Fruit fly (Drosophila melanogaster) whole organism, embryonic: ENCODE results near the gene CG13931.

Experiments used
- Adf1 ChIP-seq: fragments of 200-800 bp; sonication (Bioruptor generic); IDR thresholded peaks from 2 replicates; pipeline ENCODE4 v1.3.6; 2022; ENCODE audit warnings: missing biosample characterization, missing genetic modification characterization
- CG10654 ChIP-seq: fragments of 200-800 bp; sonication (Bioruptor generic); optimal IDR thresholded peaks from 2 replicates; lab custom pipeline; 2016; ENCODE audit warnings: missing biosample characterization, missing genetic modification characterization
- CG11093 ChIP-seq: fragments of 200-800 bp; sonication (Bioruptor generic); IDR thresholded peaks from 3 replicates; pipeline ENCODE4 v1.3.6; 2022; ENCODE audit warnings: missing biosample characterization, missing genetic modification characterization
- CG11723 ChIP-seq: fragments of 200-800 bp; sonication (Bioruptor generic); optimal IDR thresholded peaks from 2 replicates; lab custom pipeline; 2017; ENCODE audit warnings: missing biosample characterization, mild to moderate bottlenecking, missing genetic modification characterization
- CG12219 ChIP-seq: fragments of 200-800 bp; sonication (Bioruptor generic); optimal IDR thresholded peaks from 3 replicates; lab custom pipeline; 2018; ENCODE audit warnings: missing biosample characterization, mild to moderate bottlenecking, missing genetic modification characterization
- CG13424 ChIP-seq: fragments of 200-800 bp; sonication (Bioruptor generic); optimal IDR thresholded peaks from 2 replicates; lab custom pipeline; 2019; ENCODE audit warnings: missing biosample characterization, mild to moderate bottlenecking, missing genetic modification characterization, moderate library complexity
- CG15011 ChIP-seq: fragments of 200-800 bp; sonication (Bioruptor generic); optimal IDR thresholded peaks from 3 replicates; lab custom pipeline; 2018; ENCODE audit warnings: missing biosample characterization, mild to moderate bottlenecking, missing genetic modification characterization
- CG16815 ChIP-seq: fragments of 200-800 bp; sonication (Bioruptor generic); optimal IDR thresholded peaks from 3 replicates; lab custom pipeline; 2017; ENCODE audit warnings: missing biosample characterization, mild to moderate bottlenecking, missing genetic modification characterization
- CG17385 ChIP-seq: fragments of 200-800 bp; sonication (Bioruptor generic); optimal IDR thresholded peaks from 3 replicates; lab custom pipeline; 2018; ENCODE audit warnings: missing biosample characterization, mild to moderate bottlenecking, missing genetic modification characterization
- CG17612 ChIP-seq: fragments of 200-800 bp; sonication (Bioruptor generic); IDR thresholded peaks from 2 replicates; pipeline ENCODE4 v1.3.6; 2022; ENCODE audit warnings: missing biosample characterization, missing genetic modification characterization
- CG2199 ChIP-seq: fragments of 200-800 bp; sonication (Bioruptor generic); IDR thresholded peaks from 3 replicates; pipeline ENCODE4 v1.3.6; 2022; ENCODE audit warnings: missing biosample characterization, missing genetic modification characterization
- CG5245 ChIP-seq: fragments of 200-800 bp; sonication (Bioruptor generic); optimal IDR thresholded peaks from 3 replicates; lab custom pipeline; 2016; ENCODE audit warnings: missing biosample characterization, missing genetic modification characterization
- CG6765 ChIP-seq: fragments of 200-800 bp; sonication (Bioruptor generic); optimal IDR thresholded peaks from 3 replicates; lab custom pipeline; 2017; ENCODE audit warnings: missing biosample characterization, mild to moderate bottlenecking, missing genetic modification characterization
- CG6854 ChIP-seq: fragments of 200-800 bp; sonication (Bioruptor generic); optimal IDR thresholded peaks from 3 replicates; lab custom pipeline; 2017; ENCODE audit warnings: missing biosample characterization, mild to moderate bottlenecking, missing genetic modification characterization
- CG7357 ChIP-seq: fragments of 200-800 bp; sonication (Bioruptor generic); IDR thresholded peaks from 3 replicates; pipeline ENCODE4 v1.3.6; 2022; ENCODE audit warnings: missing biosample characterization, missing genetic modification characterization
- CG7928 ChIP-seq: fragments of 200-800 bp; sonication (Bioruptor generic); optimal IDR thresholded peaks from 2 replicates; lab custom pipeline; 2017; ENCODE audit warnings: missing biosample characterization, mild to moderate bottlenecking, missing genetic modification characterization
- CG9609 ChIP-seq: fragments of 200-800 bp; sonication (Bioruptor generic); optimal IDR thresholded peaks from 3 replicates; lab custom pipeline; 2016; ENCODE audit warnings: missing biosample characterization, missing genetic modification characterization
- Dad ChIP-seq: fragments of 200-800 bp; sonication (Bioruptor generic); optimal IDR thresholded peaks from 3 replicates; lab custom pipeline; 2016; ENCODE audit warnings: missing biosample characterization, missing genetic modification characterization
- HLH4C ChIP-seq: fragments of 200-800 bp; sonication (Bioruptor generic); IDR thresholded peaks from 3 replicates; pipeline ENCODE4 v1.3.6; 2022; ENCODE audit warnings: missing biosample characterization, missing genetic modification characterization; ENCODE audit not compliant: partially characterized antibody
- HmgD ChIP-seq: fragments of 200-800 bp; sonication (Bioruptor generic); optimal IDR thresholded peaks from 3 replicates; lab custom pipeline; 2016; ENCODE audit warnings: missing biosample characterization, missing genetic modification characterization
- Mad ChIP-seq: fragments of 200-800 bp; sonication (Bioruptor generic); optimal IDR thresholded peaks from 2 replicates; lab custom pipeline; 2016; ENCODE audit warnings: missing biosample characterization, missing genetic modification characterization
- NFAT ChIP-seq: fragments of 200-800 bp; sonication (Bioruptor generic); IDR thresholded peaks from 2 replicates; pipeline ENCODE4 v1.3.6; 2022; ENCODE audit warnings: missing biosample characterization, missing genetic modification characterization
- Ssrp ChIP-seq: fragments of 200-800 bp; sonication (Bioruptor generic); optimal IDR thresholded peaks from 2 replicates; lab custom pipeline; 2018; ENCODE audit warnings: missing biosample characterization, mild to moderate bottlenecking, missing genetic modification characterization, moderate library complexity
- ap ChIP-seq: fragments of 200-800 bp; sonication (Bioruptor generic); IDR thresholded peaks from 2 replicates; pipeline ENCODE4 v1.3.6; 2022; ENCODE audit warnings: missing biosample characterization, missing genetic modification characterization
- cato ChIP-seq: fragments of 200-800 bp; sonication (Bioruptor generic); optimal IDR thresholded peaks from 2 replicates; lab custom pipeline; 2016; ENCODE audit warnings: missing biosample characterization, missing genetic modification characterization, borderline replicate concordance
- caup ChIP-seq: fragments of 200-800 bp; sonication (Bioruptor generic); optimal IDR thresholded peaks from 3 replicates; lab custom pipeline; 2017; ENCODE audit warnings: missing biosample characterization, mild to moderate bottlenecking, missing genetic modification characterization, moderate library complexity; ENCODE audit not compliant: severe bottlenecking
- chinmo ChIP-seq: fragments of 200-800 bp; sonication (Bioruptor generic); IDR thresholded peaks from 4 replicates; pipeline ENCODE4 v1.3.6; 2022; ENCODE audit warnings: missing biosample characterization, missing genetic modification characterization; ENCODE audit not compliant: partially characterized antibody
- corto ChIP-seq: fragments of 200-800 bp; sonication (Bioruptor generic); optimal IDR thresholded peaks from 2 replicates; lab custom pipeline; 2016; ENCODE audit warnings: missing biosample characterization, mild to moderate bottlenecking, missing genetic modification characterization, moderate library complexity
- danr ChIP-seq: fragments of 200-800 bp; sonication (Bioruptor generic); IDR thresholded peaks from 2 replicates; pipeline ENCODE4 v1.3.6; 2022; ENCODE audit warnings: missing biosample characterization, missing genetic modification characterization
- dm ChIP-seq: fragments of 200-800 bp; sonication (Bioruptor generic); optimal IDR thresholded peaks from 3 replicates; lab custom pipeline; 2016; ENCODE audit warnings: missing biosample characterization, missing genetic modification characterization
- dmrt99B ChIP-seq: fragments of 200-800 bp; sonication (Bioruptor generic); optimal IDR thresholded peaks from 2 replicates; lab custom pipeline; 2018; ENCODE audit warnings: missing biosample characterization, mild to moderate bottlenecking, missing genetic modification characterization, moderate library complexity
- en ChIP-seq: fragments of 200-800 bp; sonication (Bioruptor generic); optimal IDR thresholded peaks from 2 replicates; lab custom pipeline; 2016; ENCODE audit warnings: missing biosample characterization, missing genetic modification characterization
- ewg ChIP-seq: fragments of 200-800 bp; sonication (Bioruptor generic); optimal IDR thresholded peaks from 3 replicates; lab custom pipeline; 2017; ENCODE audit warnings: mild to moderate bottlenecking, missing biosample characterization, missing genetic modification reagents, missing genetic modification characterization
- fru ChIP-seq: fragments of >200 bp; optimal IDR thresholded peaks from 2 replicates; lab custom pipeline; 2017
- gem ChIP-seq: fragments of 200-800 bp; sonication (Bioruptor generic); optimal IDR thresholded peaks from 2 replicates; lab custom pipeline; 2019; ENCODE audit warnings: missing biosample characterization, mild to moderate bottlenecking, missing genetic modification characterization, moderate library complexity
- jumu ChIP-seq: fragments of 200-800 bp; sonication (Bioruptor generic); optimal IDR thresholded peaks from 3 replicates; lab custom pipeline; 2016; ENCODE audit warnings: missing biosample characterization, missing genetic modification characterization
- kni ChIP-seq: fragments of 200-800 bp; sonication (Bioruptor generic); optimal IDR thresholded peaks from 3 replicates; lab custom pipeline; 2017; ENCODE audit warnings: mild to moderate bottlenecking, missing biosample characterization, missing genetic modification reagents, missing genetic modification characterization
- nerfin-2 ChIP-seq: fragments of 200-800 bp; sonication (Bioruptor generic); IDR thresholded peaks from 2 replicates; pipeline ENCODE4 v1.3.6; 2022; ENCODE audit warnings: missing biosample characterization, missing genetic modification characterization; ENCODE audit not compliant: partially characterized antibody
- pfk ChIP-seq: fragments of 200-800 bp; sonication (Bioruptor generic); optimal IDR thresholded peaks from 2 replicates; lab custom pipeline; 2018; ENCODE audit warnings: missing biosample characterization, mild to moderate bottlenecking, missing genetic modification characterization, moderate library complexity
- pum ChIP-seq: fragments of 200-800 bp; sonication (Bioruptor generic); optimal IDR thresholded peaks from 2 replicates; lab custom pipeline; 2016; ENCODE audit warnings: missing biosample characterization, missing genetic modification characterization
- row ChIP-seq: fragments of 200-800 bp; sonication (Bioruptor generic); IDR thresholded peaks from 3 replicates; pipeline ENCODE4 v1.3.6; 2022; ENCODE audit warnings: missing biosample characterization, missing genetic modification characterization
- run ChIP-seq: fragments of 200-800 bp; sonication (Bioruptor generic); optimal IDR thresholded peaks from 3 replicates; lab custom pipeline; 2018; ENCODE audit warnings: missing biosample characterization, mild to moderate bottlenecking, missing genetic modification characterization
- sd ChIP-seq: fragments of 200-800 bp; sonication (Bioruptor generic); optimal IDR thresholded peaks from 3 replicates; lab custom pipeline; 2018; ENCODE audit warnings: missing biosample characterization, mild to moderate bottlenecking, missing genetic modification characterization, moderate library complexity
- seq ChIP-seq: fragments of 200-800 bp; sonication (Bioruptor generic); IDR thresholded peaks from 2 replicates; pipeline ENCODE4 v1.3.6; 2022; ENCODE audit warnings: missing biosample characterization, missing genetic modification characterization
- sima ChIP-seq: fragments of 200-800 bp; sonication (Bioruptor generic); optimal IDR thresholded peaks from 2 replicates; lab custom pipeline; 2016; ENCODE audit warnings: missing biosample characterization, missing genetic modification characterization
- tap ChIP-seq: fragments of 200-800 bp; optimal IDR thresholded peaks from 3 replicates; lab custom pipeline; 2019; ENCODE audit warnings: missing biosample characterization, mild to moderate bottlenecking, missing genetic modification characterization, moderate library complexity
- toy ChIP-seq: fragments of 200-800 bp; sonication (Bioruptor generic); IDR thresholded peaks from 2 replicates; pipeline ENCODE4 v1.3.6; 2022; ENCODE audit warnings: missing biosample characterization, missing genetic modification characterization
- vnd ChIP-seq: fragments of 200-800 bp; sonication (Bioruptor generic); IDR thresholded peaks from 3 replicates; pipeline ENCODE4 v1.3.6; 2022; ENCODE audit warnings: missing biosample characterization, missing genetic modification characterization; ENCODE audit not compliant: partially characterized antibody
- wek ChIP-seq: fragments of 200-800 bp; sonication (Bioruptor generic); optimal IDR thresholded peaks from 3 replicates; lab custom pipeline; 2018; ENCODE audit warnings: missing biosample characterization, mild to moderate bottlenecking, missing genetic modification characterization, moderate library complexity

CG13931 gene

DNA sequence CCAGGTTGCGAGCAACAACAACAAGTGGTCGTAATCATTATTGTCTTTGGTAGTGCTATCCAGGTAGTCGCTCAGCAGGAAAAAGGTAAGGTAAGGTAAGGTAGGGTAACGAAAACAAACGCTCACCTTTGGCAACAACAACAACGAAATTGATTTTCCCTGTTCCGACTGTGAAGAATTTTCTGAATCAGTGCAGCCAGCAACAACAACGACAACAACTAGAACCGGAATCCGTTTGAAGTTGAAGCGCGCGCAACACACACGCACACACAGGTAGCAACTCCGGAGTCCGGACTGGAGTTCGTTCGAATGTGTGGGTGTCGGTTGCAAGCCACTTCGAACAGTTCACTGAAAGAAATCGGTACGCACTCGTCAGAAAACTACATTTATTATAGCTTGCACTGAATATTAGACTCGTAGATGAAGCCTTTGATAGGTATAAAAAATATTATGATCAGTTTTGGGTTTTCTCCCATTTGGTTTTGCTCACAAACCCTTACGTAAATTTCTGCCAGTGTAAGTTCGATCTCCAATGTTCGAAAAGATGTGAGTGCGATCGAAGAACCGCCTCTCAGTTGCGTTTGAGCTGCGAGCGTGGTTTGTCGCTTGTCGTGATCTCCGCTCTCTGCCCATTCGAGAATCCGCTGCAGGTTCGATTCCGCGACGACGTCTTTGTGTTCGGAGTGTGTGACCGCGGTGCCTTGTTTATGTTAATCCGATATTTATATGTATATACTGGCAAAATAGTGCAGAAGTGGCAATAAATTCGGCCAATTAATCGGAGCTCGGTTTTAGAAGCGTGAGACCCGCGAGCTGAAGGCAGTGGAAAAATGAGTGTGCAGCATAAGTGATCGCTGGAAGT lies 44.4 kb upstream of the CG13931 start, which contains the start of gene CG13921 (continued):
- peak; percentile 98 for TF ChIP-seq corto (GFP tag; lab: Kevin White, UChicago)
- TF ChIP-seq dm (GFP tag; lab: Kevin White, UChicago): peak; percentile 97
- TF ChIP-seq ap (GFP tag; lab: Robert Waterston, UW): peak; percentile 99
- TF ChIP-seq CG12219: peak; percentile 98
- TF ChIP-seq row (GFP tag; lab: Robert Waterston, UW): peak; percentile 99
- TF ChIP-seq Mad (GFP tag; lab: Kevin White, UChicago): peak; percentile 99
- TF ChIP-seq HmgD: peak; percentile 96
- peak; percentile 96 for TF ChIP-seq CG11723 (GFP tag; lab: Kevin White, UChicago)
- TF ChIP-seq wek (GFP tag; lab: Kevin White, UChicago): peak; percentile 95
- TF ChIP-seq fru (lab: Kevin White, UChicago): no peak
- peak; percentile 99 for TF ChIP-seq jumu (GFP tag; lab: Kevin White, UChicago)
- TF ChIP-seq CG16815 (GFP tag; lab: Kevin White, UChicago): peak; percentile 100
- no peak for TF ChIP-seq HLH4C
- TF ChIP-seq sima (GFP tag; lab: Kevin White, UChicago): peak; percentile 98
- peak; percentile 96 for TF ChIP-seq CG7357 (GFP tag; lab: Robert Waterston, UW)
- TF ChIP-seq danr: peak; percentile 98
- TF ChIP-seq pum (GFP tag; lab: Kevin White, UChicago): peak; percentile 100
- TF ChIP-seq toy (GFP tag; lab: Robert Waterston, UW): peak; percentile 98
- peak; percentile 91 for TF ChIP-seq sd (tag; lab: Kevin White, UChicago)
- peak; percentile 93 for TF ChIP-seq run (tag; lab: Kevin White, UChicago)
- TF ChIP-seq CG15011: peak; percentile 98
- TF ChIP-seq vnd (GFP tag; lab: Robert Waterston, UW): no peak
- no peak for TF ChIP-seq nerfin-2 (GFP tag; lab: Robert Waterston, UW)
- TF ChIP-seq dmrt99B (tag; lab: Kevin White, UChicago): peak; percentile 99
- peak; percentile 96 for TF ChIP-seq CG6854 (GFP tag; lab: Kevin White, UChicago)
- peak; percentile 100 for TF ChIP-seq gem (tag; lab: Kevin White, UChicago)
- peak; percentile 97 for TF ChIP-seq NFAT (GFP tag; lab: Robert Waterston, UW)
- TF ChIP-seq CG10654 (GFP tag; lab: Kevin White, UChicago): peak; percentile 99
- TF ChIP-seq en (GFP tag; lab: Kevin White, UChicago): peak; percentile 99
- peak; percentile 100 for TF ChIP-seq CG2199 (GFP tag; lab: Robert Waterston, UW)
- TF ChIP-seq chinmo: peak; percentile 69; the same call in 1 of the 4 replicates
- TF ChIP-seq Ssrp (tag; lab: Kevin White, UChicago): peak; percentile 99
- peak; percentile 99 for TF ChIP-seq CG9609
- TF ChIP-seq tap (tag; lab: Kevin White, UChicago): peak; percentile 98
- peak; percentile 98 for TF ChIP-seq seq (GFP tag; lab: Robert Waterston, UW)
- peak; percentile 81 for TF ChIP-seq CG7928 (GFP tag; lab: Kevin White, UChicago)
- peak; percentile 99 for TF ChIP-seq Dad
- peak; percentile 99 for TF ChIP-seq CG13424 (tag; lab: Kevin White, UChicago)
- peak; percentile 94 for TF ChIP-seq CG17385
- TF ChIP-seq ewg (GFP tag; lab: Kevin White, UChicago): peak; percentile 96
- TF ChIP-seq cato: peak; percentile 99
- peak; percentile 93 for TF ChIP-seq CG17612 (GFP tag; lab: Robert Waterston, UW)
- TF ChIP-seq caup (GFP tag; lab: Kevin White, UChicago): peak; percentile 98
- peak; percentile 100 for TF ChIP-seq CG5245 (GFP tag; lab: Kevin White, UChicago)
- peak; percentile 97 for TF ChIP-seq CG11093 (GFP tag; lab: Robert Waterston, UW)
- peak; percentile 82 for TF ChIP-seq Adf1 (GFP tag; lab: Robert Waterston, UW)
- TF ChIP-seq CG6765 (GFP tag; lab: Kevin White, UChicago): peak; percentile 94
- TF ChIP-seq kni (GFP tag; lab: Kevin White, UChicago): peak; percentile 98
- peak; percentile 59 for TF ChIP-seq pfk (GFP tag; lab: Kevin White, UChicago)
